Fruit fly (Drosophila melanogaster): ENCODE measurements around the gene Hsp60D.

The Hsp60D gene

DNA sequence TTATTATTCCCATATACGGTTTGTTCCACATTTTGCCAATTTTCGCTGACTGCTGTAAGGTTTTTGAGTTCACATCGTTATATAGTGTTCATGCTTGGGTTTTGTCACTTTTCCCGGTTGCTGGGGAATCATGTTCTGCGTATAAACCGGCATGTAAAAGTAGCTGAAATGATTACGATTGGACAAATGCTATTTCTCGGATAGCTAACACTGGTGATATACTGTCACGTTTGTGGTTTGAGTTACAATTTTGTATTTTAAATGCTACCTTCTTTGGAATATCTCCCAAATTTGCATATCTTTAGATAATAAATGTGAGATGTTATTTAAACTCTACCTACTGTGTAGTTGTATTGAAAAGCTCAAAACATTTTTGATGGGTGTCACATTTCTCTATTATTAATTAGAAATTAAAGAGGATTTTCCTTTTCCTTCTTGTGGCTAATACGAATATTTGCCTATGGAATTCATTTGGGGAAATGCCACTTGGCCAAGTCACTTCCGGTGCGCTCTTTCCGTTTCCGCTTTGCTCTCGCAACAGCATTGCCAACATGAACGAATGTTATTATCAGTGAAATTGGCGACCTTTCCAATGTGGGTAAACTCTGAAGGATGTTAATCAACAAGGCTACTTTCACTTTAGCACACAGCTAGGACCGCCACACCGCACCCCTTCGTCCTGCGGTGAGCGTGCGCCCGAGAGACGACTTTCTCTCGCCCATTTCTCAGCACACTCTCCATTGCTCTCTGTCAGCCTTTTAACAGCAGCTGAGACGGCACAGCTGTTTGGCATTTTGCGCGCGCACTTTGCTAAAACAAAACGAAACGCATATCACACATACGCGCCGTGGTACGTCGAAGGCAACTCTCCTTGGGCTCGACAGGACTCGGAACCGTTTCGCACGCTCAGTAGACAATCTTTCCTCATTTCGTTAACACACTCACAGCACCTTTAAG is 34.5 kb downstream of the Hsp60D start, which contains the start of the genes CG16956, CG42784 and CG43850 (continued):
- TF ChIP-seq p53 (GFP tag; optimal IDR thresholded peaks at IDR 0.05) (no peak), Eip74EF (GFP tag; optimal IDR thresholded peaks at IDR 0.05) (no peak), gsb (GFP tag; IDR thresholded peaks at IDR 0.05) (no peak), Chrac-16 (GFP tag; optimal IDR thresholded peaks at IDR 0.05) (no peak), CG1647 (GFP tag; optimal IDR thresholded peaks at IDR 0.05) (no peak), onecut (GFP tag; IDR thresholded peaks at IDR 0.05) (peak; percentile 59), insv (GFP tag; optimal IDR thresholded peaks at IDR 0.05) (peak in 1 of 2 experiments; percentile 49), ERR (GFP tag; optimal IDR thresholded peaks at IDR 0.05) (no peak), ftz-f1 (GFP tag; optimal IDR thresholded peaks at IDR 0.05) (no peak), CG2116 (GFP tag; optimal IDR thresholded peaks at IDR 0.05) (peak; percentile 40), HLH3B (GFP tag; IDR thresholded peaks at IDR 0.05) (no peak; the same call in 1 of the 2 replicates), CG1832 (GFP tag; optimal IDR thresholded peaks at IDR 0.05) (no peak), CG10959 (GFP tag; IDR thresholded peaks at IDR 0.05) (no peak), gem (tag; optimal IDR thresholded peaks at IDR 0.05) (no peak), Mes4 (GFP tag; optimal IDR thresholded peaks at IDR 0.05) (peak; percentile 23), CG10462 (GFP tag; optimal IDR thresholded peaks at IDR 0.05) (no peak), Fer3 (tag; optimal IDR thresholded peaks at IDR 0.05) (peak; percentile 75), so (GFP tag; IDR thresholded peaks at IDR 0.05) (0 out of 3 replicates have a peak, but pooled peaks have one; percentile 60), CG2678 (tag; optimal IDR thresholded peaks at IDR 0.05) (no peak), CTCF (GFP tag; optimal IDR thresholded peaks at IDR 0.05) (peak; percentile 7), CG14965 (GFP tag; optimal IDR thresholded peaks at IDR 0.05; ENCODE audit: borderline replicate concordance) (no peak), HmgD (GFP tag; optimal IDR thresholded peaks at IDR 0.05) (no peak), HLH54F (GFP tag; optimal IDR thresholded peaks at IDR 0.05) (no peak), CG9932 (GFP tag; IDR thresholded peaks at IDR 0.05) (no peak), CG14441 (GFP tag; IDR thresholded peaks at IDR 0.05) (0 out of 2 replicates have a peak, but pooled peaks have one; percentile 11), B-H1 (GFP tag; IDR thresholded peaks at IDR 0.05) (no peak), Taf1 (GFP tag; IDR thresholded peaks at IDR 0.05) (no peak), sr (GFP tag; IDR thresholded peaks at IDR 0.05) (no peak; the same call in 2 of the 3 replicates), Fer1 (GFP tag; optimal IDR thresholded peaks at IDR 0.05) (peak; percentile 92), tx (GFP tag; optimal IDR thresholded peaks at IDR 0.05) (no peak), lov (optimal IDR thresholded peaks at IDR 0.05) (no peak), lov (GFP tag; IDR thresholded peaks at IDR 0.05) (peak; percentile 53; the same call in 1 of the 3 replicates), CG15479 (GFP tag; optimal IDR thresholded peaks at IDR 0.05) (no peak), CG4282 (GFP tag; optimal IDR thresholded peaks at IDR 0.05) (no peak), CG4707 (GFP tag; optimal IDR thresholded peaks at IDR 0.05) (peak; percentile 53), Bteb2 (GFP tag; optimal IDR thresholded peaks at IDR 0.05) (no peak), CG12219 (GFP tag; optimal IDR thresholded peaks at IDR 0.05) (peak; percentile 75), luna (GFP tag; optimal IDR thresholded peaks at IDR 0.05) (no peak), CG30020 (tag; optimal IDR thresholded peaks at IDR 0.05) (no peak), lab (GFP tag; optimal IDR thresholded peaks at IDR 0.05) (peak; percentile 94), Oli (tag; optimal IDR thresholded peaks at IDR 0.05) (peak; percentile 6), CG8281 (tag; optimal IDR thresholded peaks at IDR 0.05) (peak; percentile 11), pros (GFP tag; optimal IDR thresholded peaks at IDR 0.05) (no peak), CG7786 (GFP tag; optimal IDR thresholded peaks at IDR 0.05) (no peak), CG12155 (GFP tag; optimal IDR thresholded peaks at IDR 0.05) (no peak), Vsx1 (GFP tag; optimal IDR thresholded peaks at IDR 0.05) (peak; percentile 65), unpg (GFP tag; optimal IDR thresholded peaks at IDR 0.05) (peak; percentile 67), Dip3 (GFP tag; optimal IDR thresholded peaks at IDR 0.05) (no peak), BtbVII (GFP tag; optimal IDR thresholded peaks at IDR 0.05) (peak; percentile 81)
